Worm (Caenorhabditis elegans): ENCODE results near the gene C44B7.7.
A peak's percentile ranks its signal among the peaks of the same experiment; 100 is the strongest.

ce11 chrII:6890095-6890494, 10.1 kb upstream of the C44B7.7 start, which contains the start of gene acer-1:
- no peak for TF ChIP-seq unc-62 (GFP tag; optimal IDR thresholded peaks at IDR 0.05)
- no peak for TF ChIP-seq nhr-77 (tag; optimal IDR thresholded peaks at IDR 0.05)
- no peak for TF ChIP-seq snpc-4 (tag; optimal IDR thresholded peaks at IDR 0.05)
- peak; percentile 9 for TF ChIP-seq nfya-1 (tag; optimal IDR thresholded peaks at IDR 0.05; ENCODE audit: insufficient read depth)
- TF ChIP-seq ama-1 (optimal IDR thresholded peaks at IDR 0.05), result peak; percentile 93
- no peak for TF ChIP-seq elt-3 (tag; optimal IDR thresholded peaks at IDR 0.05)
- TF ChIP-seq nhr-28 (tag; optimal IDR thresholded peaks at IDR 0.05), result no peak
- no peak for TF ChIP-seq ceh-16 (tag; optimal IDR thresholded peaks at IDR 0.05)
- TF ChIP-seq aly-2 (tag; optimal IDR thresholded peaks at IDR 0.05), result no peak
- TF ChIP-seq R02D3.7 (tag; optimal IDR thresholded peaks at IDR 0.05), result no peak
- no peak for TF ChIP-seq tbx-2 (tag; optimal IDR thresholded peaks at IDR 0.05)

Data from whole organism, L3 larva.